Fruit fly (Drosophila melanogaster) whole organism, embryonic: ENCODE measurements around the gene Dif.
A peak's percentile ranks its signal among the peaks of the same experiment; 100 is the strongest.

Experiments
- BEAF-32 ChIP-seq: fragments of 200-800 bp; sonication (Bioruptor generic); optimal IDR thresholded peaks from 3 replicates; lab custom pipeline; 2017; ENCODE audit warnings: missing biosample characterization, missing genetic modification characterization, mild to moderate bottlenecking, moderate library complexity, missing genetic modification reagents
- CG12236 ChIP-seq: fragments of 200-800 bp; sonication (Bioruptor generic); optimal IDR thresholded peaks from 2 replicates; lab custom pipeline; 2016; ENCODE audit warnings: missing biosample characterization, missing genetic modification characterization
- CG1603 ChIP-seq: fragments of 200-800 bp; sonication (Bioruptor generic); optimal IDR thresholded peaks from 2 replicates; lab custom pipeline; 2019; ENCODE audit warnings: missing biosample characterization, mild to moderate bottlenecking, missing genetic modification characterization, moderate library complexity
- CG16813 ChIP-seq: fragments of 200-800 bp; sonication (Bioruptor generic); IDR thresholded peaks from 3 replicates; pipeline ENCODE4 v1.3.6; 2022; ENCODE audit warnings: missing biosample characterization, missing genetic modification characterization; ENCODE audit not compliant: partially characterized antibody
- CG1792 ChIP-seq: fragments of 200-800 bp; sonication (Bioruptor generic); optimal IDR thresholded peaks from 2 replicates; lab custom pipeline; 2016; ENCODE audit warnings: missing biosample characterization, missing genetic modification characterization
- CG3065 ChIP-seq: fragments of 200-800 bp; sonication (Bioruptor generic); optimal IDR thresholded peaks from 2 replicates; lab custom pipeline; 2016; ENCODE audit warnings: missing biosample characterization, missing genetic modification characterization
- CG31224 ChIP-seq: fragments of 200-800 bp; sonication (Bioruptor generic); IDR thresholded peaks from 2 replicates; pipeline ENCODE4 v1.3.6; 2022; ENCODE audit warnings: missing biosample characterization, missing genetic modification characterization
- CG32772 ChIP-seq: fragments of 200-800 bp; sonication (Bioruptor generic); IDR thresholded peaks from 2 replicates; pipeline ENCODE4 v1.3.6; 2022; ENCODE audit warnings: missing biosample characterization, missing genetic modification characterization
- CG34224 ChIP-seq: fragments of 200-800 bp; sonication (Bioruptor generic); IDR thresholded peaks from 3 replicates; pipeline ENCODE4 v1.3.6; 2022; ENCODE audit warnings: missing biosample characterization, missing genetic modification characterization; ENCODE audit not compliant: partially characterized antibody
- CG3726 ChIP-seq: fragments of 200-800 bp; sonication (Bioruptor generic); IDR thresholded peaks from 3 replicates; pipeline ENCODE4, ENCODE4 v1.3.6; 2022; ENCODE audit warnings: missing biosample characterization, missing genetic modification characterization
- CG4328 ChIP-seq: fragments of 200-800 bp; sonication (Bioruptor generic); optimal IDR thresholded peaks from 3 replicates; lab custom pipeline; 2017; ENCODE audit warnings: missing biosample characterization, missing genetic modification reagents, missing genetic modification characterization
- CG5245 ChIP-seq: fragments of 200-800 bp; sonication (Bioruptor generic); optimal IDR thresholded peaks from 3 replicates; lab custom pipeline; 2016; ENCODE audit warnings: missing biosample characterization, missing genetic modification characterization
- CG6254 ChIP-seq: fragments of 200-800 bp; sonication (Bioruptor generic); optimal IDR thresholded peaks from 3 replicates; lab custom pipeline; 2017; ENCODE audit warnings: mild to moderate bottlenecking, missing biosample characterization, missing genetic modification reagents, missing genetic modification characterization
- CG7745 ChIP-seq: fragments of 200-800 bp; sonication (Bioruptor generic); optimal IDR thresholded peaks from 2 replicates; lab custom pipeline; 2018; ENCODE audit warnings: missing biosample characterization, mild to moderate bottlenecking, missing genetic modification characterization, moderate library complexity
- CG7786 ChIP-seq: fragments of 200-800 bp; sonication (Bioruptor generic); optimal IDR thresholded peaks from 2 replicates; lab custom pipeline; 2016; ENCODE audit warnings: missing biosample characterization, missing genetic modification characterization
- CG7963 ChIP-seq: fragments of 200-800 bp; sonication (Bioruptor generic); IDR thresholded peaks from 3 replicates; pipeline ENCODE4 v1.3.6; 2022; ENCODE audit warnings: missing biosample characterization, missing genetic modification characterization; ENCODE audit not compliant: partially characterized antibody
- CG8944 ChIP-seq: fragments of 200-800 bp; sonication (Bioruptor generic); optimal IDR thresholded peaks from 3 replicates; lab custom pipeline; 2016; ENCODE audit warnings: missing biosample characterization, missing genetic modification characterization
- Chrac-16 ChIP-seq: fragments of 200-800 bp; sonication (Bioruptor generic); optimal IDR thresholded peaks from 3 replicates; lab custom pipeline; 2016; ENCODE audit warnings: missing biosample characterization, missing genetic modification characterization
- CoRest ChIP-seq: fragments of 200-800 bp; sonication (Bioruptor generic); optimal IDR thresholded peaks from 3 replicates; lab custom pipeline; 2018; ENCODE audit warnings: missing biosample characterization, mild to moderate bottlenecking, missing genetic modification characterization, moderate library complexity
- Dip2 ChIP-seq: fragments of 200-800 bp; sonication (Bioruptor generic); IDR thresholded peaks from 2 replicates; pipeline ENCODE4 v1.3.6; 2022; ENCODE audit warnings: missing biosample characterization, missing genetic modification characterization
- ERR ChIP-seq: fragments of 200-800 bp; sonication (Bioruptor generic); optimal IDR thresholded peaks from 2 replicates; lab custom pipeline; 2016; ENCODE audit warnings: missing biosample characterization, missing genetic modification characterization
- HmgD ChIP-seq: fragments of 200-800 bp; sonication (Bioruptor generic); optimal IDR thresholded peaks from 3 replicates; lab custom pipeline; 2016; ENCODE audit warnings: missing biosample characterization, missing genetic modification characterization
- Max ChIP-seq: fragments of 200-800 bp; sonication (Bioruptor generic); optimal IDR thresholded peaks from 2 replicates; lab custom pipeline; 2016; ENCODE audit warnings: missing biosample characterization, mild to moderate bottlenecking, missing genetic modification characterization
- Myb ChIP-seq: fragments of 200-800 bp; sonication (Bioruptor generic); optimal IDR thresholded peaks from 2 replicates; lab custom pipeline; 2016; ENCODE audit warnings: missing biosample characterization, missing genetic modification characterization
- PHDP ChIP-seq: fragments of 200-800 bp; sonication (Bioruptor generic); optimal IDR thresholded peaks from 3 replicates; lab custom pipeline; 2018; ENCODE audit warnings: missing biosample characterization, mild to moderate bottlenecking, missing genetic modification characterization, moderate library complexity
- Pdp1 ChIP-seq, 2 experiments: fragments of 200-800 bp; sonication (Bioruptor generic); optimal IDR thresholded peaks; 3 replicates each; lab custom pipeline; 2016; ENCODE audit warnings: missing biosample characterization in 2 of 2, missing genetic modification characterization in 2 of 2, mild to moderate bottlenecking in 1 of 2, moderate library complexity in 1 of 2
- Spps ChIP-seq: fragments of 200-800 bp; sonication (Bioruptor generic); optimal IDR thresholded peaks from 2 replicates; lab custom pipeline; 2018; ENCODE audit warnings: missing biosample characterization, mild to moderate bottlenecking, missing genetic modification characterization
- abd-A ChIP-seq: fragments of 200-800 bp; sonication (Bioruptor generic); optimal IDR thresholded peaks from 3 replicates; lab custom pipeline; 2019; ENCODE audit warnings: missing biosample characterization, mild to moderate bottlenecking, missing genetic modification characterization, moderate library complexity
- cato ChIP-seq: fragments of 200-800 bp; sonication (Bioruptor generic); optimal IDR thresholded peaks from 2 replicates; lab custom pipeline; 2016; ENCODE audit warnings: missing biosample characterization, missing genetic modification characterization, borderline replicate concordance
- chinmo ChIP-seq: fragments of 200-800 bp; sonication (Bioruptor generic); IDR thresholded peaks from 4 replicates; pipeline ENCODE4 v1.3.6; 2022; ENCODE audit warnings: missing biosample characterization, missing genetic modification characterization; ENCODE audit not compliant: partially characterized antibody
- crc ChIP-seq: fragments of 200-800 bp; sonication (Bioruptor generic); optimal IDR thresholded peaks from 2 replicates; lab custom pipeline; 2016; ENCODE audit warnings: missing biosample characterization, missing genetic modification characterization
- crp ChIP-seq, 2 experiments: fragments of 200-800 bp; sonication (Bioruptor generic); optimal IDR thresholded peaks; 2 replicates in 1 of 2; 3 replicates in 1 of 2; lab custom pipeline; 2017; ENCODE audit warnings: missing biosample characterization in 2 of 2, missing genetic modification characterization in 2 of 2, mild to moderate bottlenecking in 1 of 2, moderate library complexity in 1 of 2
- fd3F ChIP-seq: fragments of 200-800 bp; sonication (Bioruptor generic); optimal IDR thresholded peaks from 2 replicates; lab custom pipeline; 2018; ENCODE audit warnings: missing biosample characterization, mild to moderate bottlenecking, missing genetic modification characterization, moderate library complexity
- gcm2 ChIP-seq: fragments of 200-800 bp; sonication (Bioruptor generic); optimal IDR thresholded peaks from 2 replicates; lab custom pipeline; 2016; ENCODE audit warnings: missing biosample characterization, missing genetic modification characterization
- gem ChIP-seq: fragments of 200-800 bp; sonication (Bioruptor generic); optimal IDR thresholded peaks from 2 replicates; lab custom pipeline; 2019; ENCODE audit warnings: missing biosample characterization, mild to moderate bottlenecking, missing genetic modification characterization, moderate library complexity
- h ChIP-seq: fragments of >200 bp; optimal IDR thresholded peaks from 2 replicates; lab custom pipeline; 2017
- kay ChIP-seq: fragments of 200-800 bp; sonication (Bioruptor generic); optimal IDR thresholded peaks from 2 replicates; lab custom pipeline; 2016; ENCODE audit warnings: missing biosample characterization, missing genetic modification characterization
- luna ChIP-seq: fragments of 200-800 bp; sonication (Bioruptor generic); optimal IDR thresholded peaks from 2 replicates; lab custom pipeline; 2016; ENCODE audit warnings: missing biosample characterization, missing genetic modification characterization
- pnt ChIP-seq: fragments of 200-800 bp; sonication (Bioruptor generic); optimal IDR thresholded peaks from 3 replicates; lab custom pipeline; 2016; ENCODE audit warnings: missing biosample characterization, missing genetic modification characterization
- pum ChIP-seq: fragments of 200-800 bp; sonication (Bioruptor generic); optimal IDR thresholded peaks from 2 replicates; lab custom pipeline; 2016; ENCODE audit warnings: missing biosample characterization, missing genetic modification characterization
- run ChIP-seq: fragments of 200-800 bp; sonication (Bioruptor generic); optimal IDR thresholded peaks from 3 replicates; lab custom pipeline; 2018; ENCODE audit warnings: missing biosample characterization, mild to moderate bottlenecking, missing genetic modification characterization
- salm ChIP-seq: fragments of 200-800 bp; sonication (Bioruptor generic); optimal IDR thresholded peaks from 2 replicates; lab custom pipeline; 2018; ENCODE audit warnings: missing biosample characterization, mild to moderate bottlenecking, missing genetic modification characterization
- sd ChIP-seq: fragments of 200-800 bp; sonication (Bioruptor generic); optimal IDR thresholded peaks from 3 replicates; lab custom pipeline; 2018; ENCODE audit warnings: missing biosample characterization, mild to moderate bottlenecking, missing genetic modification characterization, moderate library complexity
- sna ChIP-seq: fragments of 200-800 bp; sonication (Bioruptor generic); IDR thresholded peaks from 2 replicates; pipeline ENCODE4 v1.3.6; 2022; ENCODE audit warnings: missing biosample characterization, missing genetic modification characterization; ENCODE audit not compliant: partially characterized antibody
- so ChIP-seq: fragments of 200-800 bp; sonication (Bioruptor generic); IDR thresholded peaks from 3 replicates; pipeline ENCODE4 v1.3.6; 2022; ENCODE audit warnings: missing biosample characterization, missing genetic modification characterization
- trem ChIP-seq: fragments of 200-800 bp; optimal IDR thresholded peaks from 3 replicates; lab custom pipeline; 2019; ENCODE audit warnings: missing biosample characterization, mild to moderate bottlenecking, missing genetic modification characterization, moderate library complexity
- twi ChIP-seq: fragments of 200-800 bp; optimal IDR thresholded peaks from 2 replicates; lab custom pipeline; 2019; ENCODE audit warnings: missing biosample characterization, mild to moderate bottlenecking, missing genetic modification characterization, moderate library complexity
- vvl ChIP-seq: fragments of 200-800 bp; sonication (Bioruptor generic); IDR thresholded peaks from 2 replicates; pipeline ENCODE4 v1.3.6; 2022; ENCODE audit warnings: missing biosample characterization, missing genetic modification characterization
- wor ChIP-seq: fragments of 200-800 bp; sonication (Bioruptor generic); IDR thresholded peaks from 2 replicates; pipeline ENCODE4 v1.3.6; 2022; ENCODE audit warnings: missing biosample characterization, missing genetic modification characterization
- yki ChIP-seq: fragments of >200 bp; optimal IDR thresholded peaks from 3 replicates; lab custom pipeline; 2018

Dif gene

DNA sequence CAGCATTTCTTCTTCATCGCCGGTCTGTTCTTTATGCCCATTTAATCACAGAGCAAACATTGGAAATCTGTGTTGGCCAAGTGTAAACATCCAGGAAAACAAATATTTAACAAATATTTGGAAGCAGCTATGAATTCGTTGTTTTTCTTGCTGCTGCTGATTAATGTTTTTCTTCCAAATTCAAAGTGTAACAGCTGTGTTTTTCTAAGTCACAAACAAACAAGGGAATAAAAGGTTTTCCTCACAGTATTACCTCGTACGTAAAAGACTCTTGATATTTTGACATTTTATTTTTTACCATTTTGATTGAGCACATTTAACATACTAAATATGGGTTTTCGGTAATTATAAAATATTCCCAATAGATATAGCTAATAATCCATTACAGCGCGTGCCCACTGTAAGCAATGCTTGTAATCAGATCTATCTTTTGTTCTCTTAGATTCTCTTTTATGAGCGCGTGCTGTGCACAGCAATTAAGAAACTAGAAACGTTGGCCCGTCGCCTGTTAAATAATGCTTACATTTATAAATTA is 54.1 kb downstream of the Dif start (continued):
- TF ChIP-seq CG7963 (GFP tag; lab: Robert Waterston, UW) (no peak), Spps (tag; lab: Kevin White, UChicago) (peak; percentile 96), Chrac-16 (GFP tag; lab: Kevin White, UChicago) (peak; percentile 95), wor (GFP tag; lab: Robert Waterston, UW) (peak; percentile 86), sna (GFP tag; lab: Robert Waterston, UW) (no peak), run (peak; percentile 90), kay (GFP tag; lab: Kevin White, UChicago) (peak; percentile 98), Myb (GFP tag; lab: Kevin White, UChicago) (peak; percentile 73), CG4328 (GFP tag; lab: Kevin White, UChicago) (peak; percentile 97), pnt (peak; percentile 96), Dip2 (GFP tag; lab: Robert Waterston, UW) (peak; percentile 26; the same call in 1 of the 2 replicates), fd3F (GFP tag; lab: Kevin White, UChicago) (peak; percentile 94), CoRest (tag; lab: Kevin White, UChicago) (peak; percentile 97), ERR (GFP tag; lab: Kevin White, UChicago) (peak; percentile 96), so (peak; percentile 94), CG7745 (peak; percentile 88), CG32772 (GFP tag; lab: Robert Waterston, UW) (peak; percentile 94), yki (lab: Kevin White, UChicago) (no peak), CG16813 (GFP tag; lab: Robert Waterston, UW) (no peak), luna (GFP tag; lab: Kevin White, UChicago) (peak; percentile 86), CG1603 (tag; lab: Kevin White, UChicago) (peak; percentile 95), abd-A (tag; lab: Kevin White, UChicago) (peak; percentile 45), CG6254 (GFP tag; lab: Kevin White, UChicago) (peak; percentile 95), Max (GFP tag; lab: Kevin White, UChicago) (peak; percentile 99), crc (GFP tag; lab: Kevin White, UChicago) (peak; percentile 96), CG8944 (GFP tag; lab: Kevin White, UChicago) (peak; percentile 90), vvl (GFP tag; lab: Robert Waterston, UW) (peak; percentile 97), sd (tag; lab: Kevin White, UChicago) (peak; percentile 95), chinmo (GFP tag; lab: Robert Waterston, UW) (0 out of 4 replicates have a peak, but pooled peaks have one; percentile 14), gem (peak; percentile 97), cato (GFP tag; lab: Kevin White, UChicago) (peak; percentile 85), pum (GFP tag; lab: Kevin White, UChicago) (peak; percentile 93), salm (tag; lab: Kevin White, UChicago) (peak; percentile 86), HmgD (GFP tag; lab: Kevin White, UChicago) (peak; percentile 67), CG3065 (GFP tag; lab: Kevin White, UChicago) (peak; percentile 96), CG3726 (GFP tag; lab: Robert Waterston, UW) (peak; percentile 92), CG7786 (GFP tag; lab: Kevin White, UChicago) (peak; percentile 91), h (no peak), gcm2 (GFP tag; lab: Kevin White, UChicago) (peak; percentile 90), PHDP (peak; percentile 96), CG1792 (peak; percentile 99), CG5245 (GFP tag; lab: Kevin White, UChicago) (peak; percentile 96), BEAF-32 (GFP tag; lab: Kevin White, UChicago) (peak; percentile 27), Pdp1 (GFP tag; optimal IDR thresholded peaks at IDR 0.05; lab: Kevin White, UChicago) (peak; percentile 94), CG31224 (GFP tag; lab: Robert Waterston, UW) (peak; percentile 79), CG12236 (GFP tag; lab: Kevin White, UChicago) (peak; percentile 91), twi (tag; lab: Kevin White, UChicago) (peak; percentile 97), CG34224 (no peak), crp (GFP tag; optimal IDR thresholded peaks at IDR 0.05; lab: Kevin White, UChicago) (peak; percentile 28 to 65), trem (tag; lab: Kevin White, UChicago) (peak; percentile 90)
